Worm (Caenorhabditis elegans): Measurements from ENCODE around the gene T01E8.8.

Gene T01E8.8

DNA sequence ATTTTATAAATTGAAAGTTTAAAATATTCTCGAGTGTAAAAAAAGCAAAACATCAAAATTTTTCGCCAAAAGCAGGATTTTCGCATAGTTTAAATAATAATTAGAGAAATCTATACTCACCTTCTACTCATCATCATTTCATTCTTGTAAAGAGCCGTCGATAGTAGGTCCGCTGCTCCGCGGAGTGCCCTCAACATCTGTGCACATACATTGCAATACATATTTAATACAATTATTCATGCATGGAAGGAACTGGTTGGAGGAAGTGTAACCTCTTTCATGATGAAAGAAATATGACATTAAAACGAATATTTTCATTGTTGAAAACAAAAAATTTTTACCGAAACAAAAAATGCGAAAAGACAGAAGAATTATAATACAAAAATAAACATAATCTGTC lies 11.2 kb downstream of the T01E8.8 start, which contains the start of gene mrps-14:
Gene mrps-14 (minus strand): TSS at position 197 of the 400 bp plus-strand sequence.
- TF ChIP-seq F13C5.2 (tag; optimal IDR thresholded peaks at IDR 0.05), result no peak
- TF ChIP-seq tra-4 (tag; optimal IDR thresholded peaks at IDR 0.05), result no peak
- TF ChIP-seq tbx-11 (GFP tag; IDR thresholded peaks at IDR 0.05), result no peak
- no peak for TF ChIP-seq ceh-13 (GFP tag; optimal IDR thresholded peaks at IDR 0.05)
- TF ChIP-seq scrt-1 (GFP tag; IDR thresholded peaks at IDR 0.05), result no peak
- TF ChIP-seq ama-1 (optimal IDR thresholded peaks at IDR 0.05), result no peak
- TF ChIP-seq B0310.2 (tag; optimal IDR thresholded peaks at IDR 0.05), result no peak
- no peak for TF ChIP-seq ets-7 (tag; optimal IDR thresholded peaks at IDR 0.05)
- no peak for TF ChIP-seq hnd-1 (tag; optimal IDR thresholded peaks at IDR 0.05)
- no peak for TF ChIP-seq pes-1 (GFP tag; IDR thresholded peaks at IDR 0.05)
- no peak for TF ChIP-seq sea-1 (GFP tag; conservative IDR thresholded peaks at IDR 0.05)
- no peak for TF ChIP-seq tbx-37 (GFP tag; conservative IDR thresholded peaks at IDR 0.05)
- no peak for TF ChIP-seq flt-1 (GFP tag; IDR thresholded peaks at IDR 0.05)
- no peak for TF ChIP-seq ceh-36 (tag; optimal IDR thresholded peaks at IDR 0.05)
- no peak for TF ChIP-seq hmbx-1 (tag; optimal IDR thresholded peaks at IDR 0.05)

DNA sequence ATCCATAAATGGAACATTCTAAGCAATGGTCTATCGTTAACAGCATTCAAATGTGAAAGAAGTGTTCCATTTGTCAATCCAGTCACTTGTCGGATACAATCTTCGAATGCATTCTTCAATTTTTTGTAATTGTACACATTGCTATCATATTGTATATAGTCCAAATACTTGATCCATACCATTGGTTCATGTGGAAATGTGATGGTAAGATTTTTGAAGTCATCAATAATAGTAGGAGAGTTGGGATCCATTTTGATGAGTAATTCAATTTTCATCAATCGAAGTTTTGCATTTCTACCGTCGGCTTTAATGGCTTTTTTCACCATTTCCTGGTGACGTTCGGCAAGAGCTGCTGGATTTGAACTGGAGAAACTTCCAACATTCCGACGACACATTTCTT lies 14.5 kb downstream of the T01E8.8 start:
- no peak for TF ChIP-seq ama-1 (optimal IDR thresholded peaks at IDR 0.05)
- no peak for TF ChIP-seq sea-1 (GFP tag; conservative IDR thresholded peaks at IDR 0.05)
- no peak for TF ChIP-seq ceh-36 (tag; optimal IDR thresholded peaks at IDR 0.05)
- no peak for TF ChIP-seq pes-1 (GFP tag; IDR thresholded peaks at IDR 0.05)
- no peak for TF ChIP-seq tbx-37 (GFP tag; conservative IDR thresholded peaks at IDR 0.05)
- no peak for TF ChIP-seq B0310.2 (tag; optimal IDR thresholded peaks at IDR 0.05)
- TF ChIP-seq scrt-1 (GFP tag; IDR thresholded peaks at IDR 0.05), result no peak
- no peak for TF ChIP-seq hnd-1 (tag; optimal IDR thresholded peaks at IDR 0.05)
- TF ChIP-seq hmg-4 (GFP tag; optimal IDR thresholded peaks at IDR 0.05), result no peak
- TF ChIP-seq flt-1 (GFP tag; IDR thresholded peaks at IDR 0.05), result no peak
- TF ChIP-seq ceh-13 (GFP tag; optimal IDR thresholded peaks at IDR 0.05), result no peak
- no peak for TF ChIP-seq ets-7 (tag; optimal IDR thresholded peaks at IDR 0.05)

DNA sequence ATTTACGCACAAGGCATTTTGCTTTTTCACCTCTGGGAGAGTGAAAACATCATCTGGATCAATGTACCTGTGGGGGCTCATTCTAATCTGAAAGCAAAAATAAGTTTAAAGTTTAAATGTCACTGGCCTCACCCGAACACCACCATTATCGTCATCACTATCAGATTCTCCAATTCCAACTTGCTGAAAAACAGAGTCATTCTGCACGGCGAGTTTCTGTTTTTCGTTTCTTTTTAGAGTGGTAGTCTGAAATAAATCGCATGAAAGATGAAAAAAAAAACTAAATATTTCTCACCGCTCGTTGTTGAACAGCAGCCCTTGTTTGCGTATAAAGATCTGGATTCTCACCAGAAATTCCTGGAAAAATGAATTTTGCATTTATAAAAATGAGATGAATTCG lies 16.1 kb downstream of the T01E8.8 start:
- no peak for TF ChIP-seq ceh-36 (tag; optimal IDR thresholded peaks at IDR 0.05)
- no peak for TF ChIP-seq ets-7 (tag; optimal IDR thresholded peaks at IDR 0.05)
- TF ChIP-seq sea-1 (GFP tag; conservative IDR thresholded peaks at IDR 0.05), result no peak
- no peak for TF ChIP-seq hnd-1 (tag; optimal IDR thresholded peaks at IDR 0.05)
- no peak for TF ChIP-seq ceh-13 (GFP tag; optimal IDR thresholded peaks at IDR 0.05)
- TF ChIP-seq hmbx-1 (tag; optimal IDR thresholded peaks at IDR 0.05), result no peak
- no peak for TF ChIP-seq tbx-37 (GFP tag; conservative IDR thresholded peaks at IDR 0.05)
- TF ChIP-seq ama-1 (optimal IDR thresholded peaks at IDR 0.05), result no peak
- no peak for TF ChIP-seq F13C5.2 (tag; optimal IDR thresholded peaks at IDR 0.05)
- TF ChIP-seq tra-4 (tag; optimal IDR thresholded peaks at IDR 0.05), result no peak
- TF ChIP-seq scrt-1 (GFP tag; IDR thresholded peaks at IDR 0.05), result no peak
- no peak for TF ChIP-seq hmg-4 (GFP tag; optimal IDR thresholded peaks at IDR 0.05)
- TF ChIP-seq aly-1 (tag; optimal IDR thresholded peaks at IDR 0.05), result no peak
- TF ChIP-seq B0310.2 (tag; optimal IDR thresholded peaks at IDR 0.05), result no peak
- no peak for TF ChIP-seq pes-1 (GFP tag; IDR thresholded peaks at IDR 0.05)
- TF ChIP-seq tbx-11 (GFP tag; IDR thresholded peaks at IDR 0.05), result no peak
- TF ChIP-seq flt-1 (GFP tag; IDR thresholded peaks at IDR 0.05), result no peak

DNA sequence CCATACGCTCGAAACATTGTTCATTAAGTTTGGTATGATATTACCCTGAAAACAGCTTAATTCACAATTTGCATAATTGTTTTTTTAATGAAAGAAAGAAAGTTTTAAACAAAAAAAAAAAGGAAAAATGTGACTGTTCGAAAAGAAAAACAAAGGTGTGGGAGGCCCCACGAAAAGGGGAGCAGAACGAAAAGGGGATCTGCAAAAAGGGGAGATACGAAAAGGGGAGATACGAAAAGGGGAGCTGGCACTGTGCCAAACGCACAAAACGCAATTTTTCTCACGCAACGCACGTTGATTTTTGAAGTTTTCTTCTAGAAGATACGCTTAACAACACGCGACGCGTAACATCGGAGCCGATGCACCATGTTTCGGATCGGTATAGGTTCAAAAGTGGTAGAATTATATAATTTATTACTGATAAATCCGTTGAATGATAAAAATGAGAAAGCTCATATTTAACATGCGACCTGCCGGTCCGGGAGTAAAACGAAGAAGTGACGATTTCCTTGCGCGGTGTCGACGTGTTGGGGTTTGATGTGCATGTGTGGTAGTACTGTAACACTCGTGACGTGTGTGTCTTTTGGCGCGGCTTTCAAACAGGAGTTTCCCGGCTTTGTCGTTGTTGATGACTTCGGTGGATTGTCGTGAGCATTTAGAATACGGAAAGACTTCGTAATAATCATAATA lies 16.7 kb downstream of the T01E8.8 start, which contains the start of gene nrde-2:
Gene nrde-2 (minus strand): TSS at position 45 of the 690 bp plus-strand sequence.
- TF ChIP-seq pes-1 (GFP tag; IDR thresholded peaks at IDR 0.05) (peak; percentile 66; the same call in 1 of the 2 replicates), tbx-11 (GFP tag; IDR thresholded peaks at IDR 0.05) (peak; percentile 56; the same call in 1 of the 2 replicates), tbx-37 (GFP tag; conservative IDR thresholded peaks at IDR 0.05) (peak; percentile 54; the same call in 1 of the 2 replicates)

DNA sequence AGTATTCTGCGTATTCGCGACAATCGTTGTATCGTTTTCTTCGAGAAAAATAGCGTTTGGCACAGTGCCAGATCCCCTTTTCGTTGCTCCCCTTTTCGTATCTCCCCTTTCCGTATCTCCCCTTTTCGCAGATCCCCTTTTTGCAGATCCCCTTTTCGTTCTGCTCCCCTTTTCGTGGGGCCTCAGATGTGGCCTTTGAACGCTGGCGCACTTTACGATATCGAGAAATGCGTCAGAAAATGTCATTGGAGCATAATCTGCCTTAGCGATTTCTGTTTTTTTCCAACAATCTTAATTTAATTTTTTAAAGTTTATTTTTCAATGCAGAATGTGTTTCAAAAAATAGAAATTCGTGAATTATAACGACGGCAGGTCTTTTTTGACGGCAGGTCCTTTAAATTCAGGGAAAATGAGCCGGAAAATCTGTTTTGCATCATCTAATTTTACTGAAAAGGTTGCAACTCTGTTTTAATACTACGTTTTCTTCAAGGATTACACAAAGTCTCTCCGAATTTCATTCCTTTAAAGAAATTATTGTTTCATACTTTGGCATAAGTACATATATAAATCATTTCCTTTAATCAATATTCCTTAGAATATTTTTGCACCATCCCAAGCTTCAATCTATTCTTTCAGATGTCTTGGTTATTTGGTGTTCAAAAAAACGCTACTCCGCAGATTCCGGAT lies 17.4 kb downstream of the T01E8.8 start, which contains the start of gene atad-3:
Gene atad-3 (plus strand): TSS at position 637 of the 687 bp plus-strand sequence.
- TF ChIP-seq F13C5.2 (tag; optimal IDR thresholded peaks at IDR 0.05) (peak; percentile 53), ets-7 (tag; optimal IDR thresholded peaks at IDR 0.05) (peak; percentile 78), B0310.2 (tag; optimal IDR thresholded peaks at IDR 0.05) (no peak), hmbx-1 (tag; optimal IDR thresholded peaks at IDR 0.05) (no peak), tra-4 (tag; optimal IDR thresholded peaks at IDR 0.05) (no peak), hmg-4 (GFP tag; optimal IDR thresholded peaks at IDR 0.05) (peak; percentile 72), ceh-36 (tag; optimal IDR thresholded peaks at IDR 0.05) (peak; percentile 27), tbx-37 (GFP tag; conservative IDR thresholded peaks at IDR 0.05) (peak; percentile 97), tbx-11 (GFP tag; IDR thresholded peaks at IDR 0.05) (peak; percentile 88), flt-1 (GFP tag; IDR thresholded peaks at IDR 0.05) (peak; percentile 88), ceh-13 (GFP tag; optimal IDR thresholded peaks at IDR 0.05) (peak; percentile 6), pes-1 (GFP tag; IDR thresholded peaks at IDR 0.05) (peak; percentile 94), sea-1 (GFP tag; conservative IDR thresholded peaks at IDR 0.05) (peak; percentile 81), scrt-1 (GFP tag; IDR thresholded peaks at IDR 0.05) (peak; percentile 87), hnd-1 (tag; optimal IDR thresholded peaks at IDR 0.05) (peak; percentile 41), aly-1 (tag; optimal IDR thresholded peaks at IDR 0.05) (no peak), ama-1 (optimal IDR thresholded peaks at IDR 0.05) (no peak)

DNA sequence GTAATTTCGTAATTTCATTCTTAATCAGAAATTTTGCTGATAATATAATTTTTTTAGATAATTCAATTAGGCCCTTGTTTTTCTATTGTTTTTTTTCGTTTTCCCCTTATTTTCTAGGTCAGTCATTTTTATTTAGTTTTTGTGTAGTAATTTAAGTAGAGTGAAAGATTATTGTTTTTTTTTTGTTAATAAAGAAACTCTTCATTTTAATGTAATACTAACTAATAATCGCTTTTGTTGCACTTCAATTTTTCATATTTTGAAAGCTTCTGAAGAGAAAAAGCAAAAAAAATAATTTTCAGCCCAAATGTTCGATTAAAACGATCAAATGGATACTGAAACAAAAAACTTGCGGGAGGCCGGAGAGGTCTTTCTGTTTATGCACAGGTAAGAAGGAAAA lies 19.9 kb downstream of the T01E8.8 start, which contains the start of gene F54B3.1:
Gene F54B3.1 (plus strand): TSS at position 301 of the 400 bp plus-strand sequence.
- TF ChIP-seq scrt-1 (GFP tag; IDR thresholded peaks at IDR 0.05) (no peak), tbx-37 (GFP tag; conservative IDR thresholded peaks at IDR 0.05) (no peak), hmbx-1 (tag; optimal IDR thresholded peaks at IDR 0.05) (no peak), ceh-36 (tag; optimal IDR thresholded peaks at IDR 0.05) (no peak), pes-1 (GFP tag; IDR thresholded peaks at IDR 0.05) (no peak), ets-7 (tag; optimal IDR thresholded peaks at IDR 0.05) (no peak), aly-1 (tag; optimal IDR thresholded peaks at IDR 0.05) (no peak), F13C5.2 (tag; optimal IDR thresholded peaks at IDR 0.05) (no peak), flt-1 (GFP tag; IDR thresholded peaks at IDR 0.05) (no peak), tbx-11 (GFP tag; IDR thresholded peaks at IDR 0.05) (no peak), ceh-13 (GFP tag; optimal IDR thresholded peaks at IDR 0.05) (no peak), hmg-4 (GFP tag; optimal IDR thresholded peaks at IDR 0.05) (no peak), B0310.2 (tag; optimal IDR thresholded peaks at IDR 0.05) (no peak), ama-1 (optimal IDR thresholded peaks at IDR 0.05) (no peak), sea-1 (GFP tag; conservative IDR thresholded peaks at IDR 0.05) (no peak), hnd-1 (tag; optimal IDR thresholded peaks at IDR 0.05) (no peak), tra-4 (tag; optimal IDR thresholded peaks at IDR 0.05) (no peak)

All from whole organism, early embryonic.